Worm (Caenorhabditis elegans) whole organism, L4 larva: Measurements from ENCODE around the gene srh-284.

Experiments used
- F26F4.8 ChIP-seq: fragments of 200-800 bp; sonication (Bioruptor generic); conservative IDR thresholded peaks from 2 replicates; pipeline ENCODE4 v1.3.6; 2022; ENCODE audit warnings: missing genetic modification characterization, missing compliant biosample characterization
- aha-1 ChIP-seq: fragments of 150-350 bp; peaks from one replicate; lab custom pipeline; 2014; ENCODE audit warnings: missing biosample characterization, missing genetic modification characterization
- ces-1 ChIP-seq: fragments of 150-350 bp; sonication (generic microtip); optimal IDR thresholded peaks from 4 replicates; lab custom pipeline; 2014; ENCODE audit warnings: missing biosample characterization, missing genetic modification reagents, missing genetic modification characterization
- daf-12 ChIP-seq: fragments of 150-350 bp; optimal IDR thresholded peaks from 2 replicates; lab custom pipeline; 2014; ENCODE audit warnings: missing biosample characterization, missing genetic modification reagents, missing genetic modification characterization
- daf-16 ChIP-seq, 3 experiments: sonication (generic microtip); optimal IDR thresholded peaks; 2 replicates each; lab custom pipeline; 2016 to 2017; ENCODE audit warnings: missing genetic modification characterization in 3 of 3, missing genetic modification reagents in 3 of 3, mild to moderate bottlenecking in 2 of 3, missing compliant biosample characterization in 2 of 3, missing biosample characterization in 1 of 3, moderate library complexity in 1 of 3
- dmd-6 ChIP-seq: fragments of 200-800 bp; sonication (Bioruptor generic); IDR thresholded peaks from 2 replicates; pipeline ENCODE4 v1.3.6; 2022; ENCODE audit warnings: missing genetic modification reagents, missing genetic modification characterization, missing compliant biosample characterization
- dve-1 ChIP-seq: sonication (generic microtip); optimal IDR thresholded peaks from 2 replicates; lab custom pipeline; 2017; ENCODE audit warnings: antibody characterized with exemption, mild to moderate bottlenecking, missing genetic modification characterization, missing compliant biosample characterization; ENCODE audit not compliant: insufficient read depth
- fkh-10 ChIP-seq: fragments of 150-350 bp; optimal IDR thresholded peaks from 2 replicates; lab custom pipeline; 2014; ENCODE audit warnings: missing biosample characterization, missing genetic modification reagents, missing genetic modification characterization
- fos-1 ChIP-seq: fragments of 150-350 bp; optimal IDR thresholded peaks from 2 replicates; lab custom pipeline; 2014; ENCODE audit warnings: missing biosample characterization, missing genetic modification characterization
- hif-1 ChIP-seq, 2 experiments: sonication (generic microtip); optimal IDR thresholded peaks; 2 replicates each; lab custom pipeline; 2016 to 2017; ENCODE audit warnings: missing compliant biosample characterization in 2 of 2, missing genetic modification characterization in 2 of 2, missing genetic modification reagents in 2 of 2, missing genotype in 2 of 2, mild to moderate bottlenecking in 1 of 2
- hmg-1.1 ChIP-seq: fragments of 200-800 bp; sonication (Bioruptor generic); IDR thresholded peaks from 2 replicates; pipeline ENCODE4 v1.3.6; 2022; ENCODE audit warnings: missing genetic modification reagents, missing genetic modification characterization, missing compliant biosample characterization
- lim-7 ChIP-seq: fragments of 200-800 bp; sonication (Bioruptor generic); IDR thresholded peaks from 2 replicates; pipeline ENCODE4 v1.3.6; 2022; ENCODE audit warnings: missing genetic modification characterization, missing compliant biosample characterization
- lin-29 ChIP-seq: fragments of 200-800 bp; sonication (Bioruptor generic); IDR thresholded peaks from 2 replicates; pipeline ENCODE4 v1.3.6; 2022; ENCODE audit warnings: missing genetic modification reagents, missing genetic modification characterization, missing compliant biosample characterization
- mdt-29 ChIP-seq: fragments of 200-800 bp; sonication (Bioruptor generic); IDR thresholded peaks from 2 replicates; pipeline ENCODE4 v1.3.6; 2022; ENCODE audit warnings: missing genetic modification reagents, missing genetic modification characterization, missing compliant biosample characterization
- mep-1 ChIP-seq: fragments of 150-350 bp; sonication (generic microtip); optimal IDR thresholded peaks from 3 replicates; lab custom pipeline; 2014; ENCODE audit warnings: missing biosample characterization, missing genetic modification characterization
- mes-2 ChIP-seq: sonication (generic microtip); optimal IDR thresholded peaks from 2 replicates; lab custom pipeline; 2016; ENCODE audit warnings: missing genotype, mild to moderate bottlenecking, missing genetic modification characterization, missing compliant biosample characterization; ENCODE audit not compliant: poor library complexity, severe bottlenecking
- nhr-237 ChIP-seq: sonication (generic microtip); optimal IDR thresholded peaks from 2 replicates; lab custom pipeline; 2017; ENCODE audit warnings: missing biosample characterization, missing genetic modification characterization
- nhr-25 ChIP-seq: sonication (generic microtip); optimal IDR thresholded peaks from 2 replicates; lab custom pipeline; 2017; ENCODE audit warnings: missing genetic modification characterization, mild to moderate bottlenecking, missing compliant biosample characterization, antibody characterized with exemption, moderate library complexity, borderline replicate concordance; ENCODE audit not compliant: insufficient read depth
- nhr-28 ChIP-seq: fragments of 150-350 bp; optimal IDR thresholded peaks from 2 replicates; lab custom pipeline; 2014; ENCODE audit warnings: missing biosample characterization, missing genetic modification characterization
- nhr-42 ChIP-seq: fragments of 200-800 bp; sonication (Bioruptor generic); IDR thresholded peaks from 2 replicates; pipeline ENCODE4 v1.3.6; 2022; ENCODE audit warnings: missing genetic modification characterization, missing compliant biosample characterization
- pqm-1 ChIP-seq: sonication (generic microtip); optimal IDR thresholded peaks from 2 replicates; lab custom pipeline; 2017; ENCODE audit warnings: missing biosample characterization, missing genetic modification characterization
- rbr-2 ChIP-seq: sonication (generic microtip); optimal IDR thresholded peaks from 2 replicates; lab custom pipeline; 2016; ENCODE audit warnings: missing genotype, missing genetic modification characterization, missing compliant biosample characterization
- sdz-12 ChIP-seq: fragments of 200-800 bp; sonication (Bioruptor generic); optimal IDR thresholded peaks from 2 replicates; lab custom pipeline; 2018; ENCODE audit warnings: mild to moderate bottlenecking, missing genetic modification characterization, missing compliant biosample characterization
- snpc-1.2 ChIP-seq: fragments of 200-800 bp; sonication (Bioruptor generic); IDR thresholded peaks from 2 replicates; pipeline ENCODE4 v1.3.6; 2022; ENCODE audit warnings: missing genetic modification reagents, missing genetic modification characterization, missing compliant biosample characterization
- snpc-4 ChIP-seq: fragments of 150-350 bp; optimal IDR thresholded peaks from 2 replicates; lab custom pipeline; 2014; ENCODE audit warnings: missing biosample characterization, missing genetic modification characterization
- tra-1 ChIP-seq: fragments of 200-800 bp; sonication (Bioruptor generic); IDR thresholded peaks from 2 replicates; pipeline ENCODE4 v1.3.6; 2022; ENCODE audit warnings: missing genetic modification reagents, missing genetic modification characterization, missing compliant biosample characterization
- zfp-2 ChIP-seq: sonication (generic microtip); optimal IDR thresholded peaks from 2 replicates; lab custom pipeline; 2016; ENCODE audit warnings: mild to moderate bottlenecking, missing genetic modification characterization, missing compliant biosample characterization
- ztf-7 ChIP-seq: fragments of 150-350 bp; optimal IDR thresholded peaks from 2 replicates; lab custom pipeline; 2014; ENCODE audit warnings: missing biosample characterization, missing genetic modification characterization

srh-284 gene

DNA sequence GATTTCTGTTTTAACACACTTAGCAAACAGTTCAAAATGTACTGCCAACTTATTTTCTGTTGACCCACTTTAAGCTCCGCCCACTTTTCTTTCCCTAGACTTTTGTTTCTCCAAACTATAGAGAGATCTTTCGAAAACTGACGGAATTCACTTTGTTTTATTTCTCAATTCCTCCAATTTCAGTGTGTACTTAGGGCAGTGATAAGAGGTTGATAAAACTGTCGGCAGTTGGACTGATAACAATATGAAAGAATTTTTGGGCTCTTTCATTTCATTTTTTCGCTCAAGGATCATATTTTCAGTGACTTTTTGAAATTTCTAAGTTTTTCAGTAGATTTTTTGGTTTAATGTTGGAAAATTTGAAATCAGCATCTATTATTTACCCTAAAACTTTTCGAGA, 12.3 kb upstream of the srh-284 start:
- TF ChIP-seq daf-16 (GFP tag; optimal IDR thresholded peaks at IDR 0.05; lab: Kevin White, UChicago) (no peak), daf-16 (tag; optimal IDR thresholded peaks at IDR 0.05; lab: Kevin White, UChicago) (peak; percentile 68), dve-1 (tag; lab: Kevin White, UChicago) (peak; percentile 31), sdz-12 (GFP tag; lab: Kevin White, UChicago) (no peak), pqm-1 (tag; lab: Kevin White, UChicago) (peak; percentile 75), nhr-28 (tag; lab: Kevin White, UChicago) (peak; percentile 66), dmd-6 (GFP tag; lab: Robert Waterston, UW) (peak; percentile 42; the same call in 1 of the 2 replicates), lin-29 (GFP tag; lab: Robert Waterston, UW) (no peak), fos-1 (tag; lab: Kevin White, UChicago) (no peak), hif-1 (tag; optimal IDR thresholded peaks at IDR 0.05; lab: Kevin White, UChicago) (no peak)
- TF ChIP-seq, all 104 proteins: peak for 5

DNA sequence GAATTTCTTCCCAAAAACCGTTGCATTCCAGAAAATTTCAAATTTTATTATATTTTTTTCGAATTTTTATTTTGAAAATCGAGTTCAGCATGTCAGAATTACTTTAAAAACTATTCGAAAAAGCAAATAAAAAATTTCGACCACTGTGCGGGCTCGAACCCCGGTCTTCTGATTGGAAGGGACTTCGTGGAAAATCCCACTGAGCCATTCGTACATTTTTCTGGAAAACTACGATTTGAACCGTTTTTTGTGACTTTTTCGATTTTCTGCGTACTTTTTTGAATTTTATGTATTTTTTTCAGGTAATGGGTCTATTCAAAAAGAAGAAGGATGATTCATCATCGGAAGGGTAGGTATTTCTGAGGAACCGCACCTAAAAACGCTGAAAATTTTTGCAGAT, 11.8 kb upstream of the srh-284 start, which contains the start of gene pgp-9:
pgp-9 (plus strand) TSS at position 301 of the 400 bp plus-strand sequence.
- no peak for TF ChIP-seq mes-2 (tag; lab: Kevin White, UChicago)
- peak; percentile 71 for TF ChIP-seq aha-1 (tag; lab: Kevin White, UChicago)

DNA sequence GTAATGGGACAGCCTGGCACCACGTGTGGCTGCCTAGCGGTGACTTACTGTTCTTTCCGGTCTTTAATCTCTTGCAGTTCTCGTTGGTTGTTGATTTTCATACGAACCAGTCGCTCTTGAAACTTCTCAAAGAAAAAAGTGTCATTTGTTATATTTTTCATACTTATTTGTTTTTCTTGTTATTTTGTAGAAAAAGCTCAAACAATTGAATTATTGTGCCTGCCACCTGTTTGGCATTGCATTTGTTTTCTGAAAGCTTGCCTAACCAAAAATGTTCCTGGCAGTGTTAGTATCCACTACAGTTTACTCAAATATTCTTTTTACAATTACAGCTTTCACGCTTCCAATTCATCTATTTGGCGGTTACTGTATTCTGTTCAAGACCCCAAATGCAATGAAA, 2.3 kb upstream of the srh-284 start, which contains the start of the genes C47A10.16 and srh-283:
C47A10.16 (minus strand) TSS at position 101 of the 400 bp plus-strand sequence.
srh-283 (plus strand) TSS at position 272 of the 400 bp plus-strand sequence.
- TF ChIP-seq daf-12 (tag; lab: Kevin White, UChicago) = no peak
- no peak for TF ChIP-seq mdt-29 (GFP tag; lab: Robert Waterston, UW)
- TF ChIP-seq zfp-2 (tag; lab: Kevin White, UChicago) = no peak
- no peak for TF ChIP-seq pqm-1 (tag; lab: Kevin White, UChicago)
- TF ChIP-seq F26F4.8 = no peak

DNA sequence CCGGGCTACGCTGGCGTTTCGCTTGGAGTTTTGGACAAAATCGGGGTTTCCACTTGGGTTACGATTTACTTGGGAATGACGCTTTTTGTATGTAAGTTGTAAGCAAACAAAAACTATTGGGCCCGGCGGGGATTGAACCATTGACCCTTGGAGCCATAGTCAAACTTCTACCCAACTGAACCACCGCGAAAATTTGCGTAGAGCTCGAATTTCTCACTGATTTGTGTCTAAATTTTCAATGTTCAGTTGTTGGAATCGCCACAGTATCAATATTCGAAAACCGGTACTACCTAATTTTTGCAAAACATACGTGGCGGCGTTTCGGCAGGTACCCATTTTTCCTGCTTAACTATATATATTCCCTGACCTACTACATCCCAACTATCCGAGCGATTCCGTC, 419 bp downstream of the srh-284 start:
- TF ChIP-seq lim-7 = peak; percentile 61; the same call in 1 of the 2 replicates
- no peak for TF ChIP-seq hmg-1.1 (GFP tag; lab: Robert Waterston, UW)
- TF ChIP-seq snpc-1.2 = 0 out of 2 replicates have a peak, but pooled peaks have one; percentile 46

DNA sequence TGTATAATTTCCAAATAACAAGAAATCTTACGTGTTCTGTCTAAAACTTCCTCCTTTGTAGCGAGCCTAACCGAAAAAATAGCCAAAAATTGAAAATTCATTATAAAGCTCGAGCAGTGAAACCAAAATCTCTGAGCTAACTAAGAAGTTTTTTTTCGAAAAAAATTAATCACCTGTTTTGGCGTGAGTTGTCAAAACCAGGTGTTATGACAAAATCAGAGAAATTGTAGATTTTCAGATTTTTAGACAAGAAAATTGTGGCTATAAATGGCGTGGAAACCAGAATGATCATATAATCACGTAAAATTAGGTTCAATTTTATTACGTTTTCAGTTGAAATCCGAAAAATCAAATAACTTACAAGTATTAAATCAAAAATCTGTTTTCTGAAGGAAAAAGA, 5.8 kb downstream of the srh-284 start, which contains the start of gene sre-21:
sre-21 (minus strand) TSS at position 101 of the 400 bp plus-strand sequence.
- TF ChIP-seq snpc-4 (tag; lab: Kevin White, UChicago) (no peak), mep-1 (tag; lab: Kevin White, UChicago) (no peak), ces-1 (GFP tag; lab: Kevin White, UChicago) (no peak), nhr-237 (tag; lab: Kevin White, UChicago) (no peak), rbr-2 (tag; lab: Kevin White, UChicago) (no peak), daf-12 (tag; lab: Kevin White, UChicago) (no peak), nhr-42 (GFP tag; lab: Robert Waterston, UW) (no peak)
- TF ChIP-seq, all 104 proteins: peak for 0

DNA sequence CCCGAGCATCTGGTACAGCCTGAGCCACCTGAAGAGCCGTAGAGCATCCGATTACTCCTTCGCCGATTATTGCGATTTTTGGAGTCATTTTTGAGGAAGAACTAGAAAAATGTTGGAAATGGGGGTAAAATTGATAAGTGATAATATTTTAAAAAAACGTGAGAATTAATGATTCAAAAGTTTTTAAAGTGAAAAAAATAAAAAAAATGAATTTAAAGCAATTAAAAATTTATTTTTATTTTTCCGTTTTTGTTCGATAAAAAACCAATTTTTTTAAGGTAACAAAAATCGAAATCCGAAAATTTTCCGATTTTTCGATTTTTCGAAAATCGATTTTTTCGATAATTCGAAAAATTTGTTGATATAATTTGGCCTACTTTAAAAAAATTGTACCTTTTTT, 9.8 kb downstream of the srh-284 start, which contains the start of gene ddo-1:
ddo-1 (minus strand) TSS at position 101 of the 400 bp plus-strand sequence.
- TF ChIP-seq nhr-25 (tag; lab: Kevin White, UChicago) (no peak), tra-1 (GFP tag; lab: Robert Waterston, UW) (no peak), nhr-237 (tag; lab: Kevin White, UChicago) (no peak), ztf-7 (tag; lab: Kevin White, UChicago) (no peak), fkh-10 (GFP tag; lab: Kevin White, UChicago) (no peak)
